Fruit fly (Drosophila melanogaster) whole organism, embryonic: Measurements from ENCODE around the gene Fmr1.

Experiments used
- BEAF-32 ChIP-seq: fragments of 200-800 bp; sonication (Bioruptor generic); optimal IDR thresholded peaks from 3 replicates; lab custom pipeline; 2017; ENCODE audit warnings: missing biosample characterization, missing genetic modification characterization, mild to moderate bottlenecking, moderate library complexity, missing genetic modification reagents
- CG10366 ChIP-seq: fragments of 200-800 bp; sonication (Bioruptor generic); IDR thresholded peaks from 2 replicates; pipeline ENCODE4 v1.3.6; 2022; ENCODE audit warnings: missing biosample characterization, missing genetic modification characterization
- CG10959 ChIP-seq: fragments of 200-800 bp; sonication (Bioruptor generic); IDR thresholded peaks from 2 replicates; pipeline ENCODE4 v1.3.6; 2022; ENCODE audit warnings: missing biosample characterization, missing genetic modification characterization
- CG10979 ChIP-seq: fragments of 200-800 bp; sonication (Bioruptor generic); optimal IDR thresholded peaks from 2 replicates; lab custom pipeline; 2018; ENCODE audit warnings: missing biosample characterization, mild to moderate bottlenecking, missing genetic modification characterization, moderate library complexity
- CG11398 ChIP-seq: fragments of 200-800 bp; sonication (Bioruptor generic); optimal IDR thresholded peaks from 2 replicates; lab custom pipeline; 2016; ENCODE audit warnings: missing biosample characterization, missing genetic modification characterization
- CG14441 ChIP-seq: fragments of 200-800 bp; sonication (Bioruptor generic); IDR thresholded peaks from 2 replicates; pipeline ENCODE4 v1.3.6; 2022; ENCODE audit warnings: missing biosample characterization, missing genetic modification characterization
- CG1529 ChIP-seq: fragments of 200-800 bp; sonication (Bioruptor generic); optimal IDR thresholded peaks from 3 replicates; lab custom pipeline; 2018; ENCODE audit warnings: missing biosample characterization, missing genetic modification characterization
- CG15696 ChIP-seq: fragments of 200-800 bp; sonication (Bioruptor generic); optimal IDR thresholded peaks from 2 replicates; lab custom pipeline; 2019; ENCODE audit warnings: missing biosample characterization, mild to moderate bottlenecking, missing genetic modification characterization, moderate library complexity
- CG17829 ChIP-seq: fragments of 200-800 bp; optimal IDR thresholded peaks from 2 replicates; lab custom pipeline; 2019; ENCODE audit warnings: missing biosample characterization, mild to moderate bottlenecking, missing genetic modification characterization, moderate library complexity
- CG17912 ChIP-seq: fragments of 200-800 bp; sonication (Bioruptor generic); optimal IDR thresholded peaks from 2 replicates; lab custom pipeline; 2018; ENCODE audit warnings: missing biosample characterization, mild to moderate bottlenecking, missing genetic modification characterization
- CG18011 ChIP-seq: fragments of 200-800 bp; sonication (Bioruptor generic); optimal IDR thresholded peaks from 2 replicates; lab custom pipeline; 2017; ENCODE audit warnings: missing biosample characterization, missing genetic modification characterization, mild to moderate bottlenecking, moderate library complexity, missing genotype
- CG18476 ChIP-seq: fragments of 200-800 bp; sonication (Bioruptor generic); optimal IDR thresholded peaks from 2 replicates; lab custom pipeline; 2016; ENCODE audit warnings: missing biosample characterization, mild to moderate bottlenecking, missing genetic modification characterization
- CG2120 ChIP-seq: fragments of 200-800 bp; sonication (Bioruptor generic); optimal IDR thresholded peaks from 3 replicates; lab custom pipeline; 2016; ENCODE audit warnings: missing biosample characterization, missing genetic modification characterization
- CG34376 ChIP-seq: fragments of 200-800 bp; sonication (Bioruptor generic); optimal IDR thresholded peaks from 2 replicates; lab custom pipeline; 2018; ENCODE audit warnings: missing biosample characterization, mild to moderate bottlenecking, missing genetic modification characterization
- CG4328 ChIP-seq: fragments of 200-800 bp; sonication (Bioruptor generic); optimal IDR thresholded peaks from 3 replicates; lab custom pipeline; 2017; ENCODE audit warnings: missing biosample characterization, missing genetic modification reagents, missing genetic modification characterization
- CG4404 ChIP-seq: fragments of 200-800 bp; sonication (Bioruptor generic); IDR thresholded peaks from 2 replicates; pipeline ENCODE4 v1.3.6; 2022; ENCODE audit warnings: missing biosample characterization, missing genetic modification characterization
- CG4424 ChIP-seq: fragments of 200-800 bp; sonication (Bioruptor generic); optimal IDR thresholded peaks from 3 replicates; lab custom pipeline; 2016; ENCODE audit warnings: missing biosample characterization, missing genetic modification characterization
- CG5180 ChIP-seq: fragments of 200-800 bp; sonication (Bioruptor generic); optimal IDR thresholded peaks from 3 replicates; lab custom pipeline; 2017; ENCODE audit warnings: missing biosample characterization, missing genetic modification characterization, mild to moderate bottlenecking, moderate library complexity, missing genetic modification reagents
- CG6175 ChIP-seq: fragments of 200-800 bp; sonication (Bioruptor generic); IDR thresholded peaks from 3 replicates; pipeline ENCODE4 v1.3.6; 2022; ENCODE audit warnings: missing biosample characterization, missing genetic modification characterization
- CG7745 ChIP-seq: fragments of 200-800 bp; sonication (Bioruptor generic); optimal IDR thresholded peaks from 2 replicates; lab custom pipeline; 2018; ENCODE audit warnings: missing biosample characterization, mild to moderate bottlenecking, missing genetic modification characterization, moderate library complexity
- CG8281 ChIP-seq: fragments of 200-800 bp; sonication (Bioruptor generic); optimal IDR thresholded peaks from 2 replicates; lab custom pipeline; 2018; ENCODE audit warnings: missing biosample characterization, mild to moderate bottlenecking, missing genetic modification characterization, moderate library complexity
- Deaf1 ChIP-seq: fragments of 200-800 bp; optimal IDR thresholded peaks from 3 replicates; lab custom pipeline; 2019; ENCODE audit warnings: missing biosample characterization, mild to moderate bottlenecking, missing genetic modification characterization, moderate library complexity
- Drgx ChIP-seq: fragments of 200-800 bp; sonication (Bioruptor generic); IDR thresholded peaks from 2 replicates; pipeline ENCODE4 v1.3.6; 2022; ENCODE audit warnings: missing biosample characterization, missing genetic modification characterization
- Ets65A ChIP-seq: fragments of 200-800 bp; sonication (Bioruptor generic); peaks from one replicate; lab custom pipeline; 2016; ENCODE audit warnings: missing biosample characterization, missing genetic modification characterization
- Fer3 ChIP-seq: fragments of 200-800 bp; sonication (Bioruptor generic); optimal IDR thresholded peaks from 2 replicates; lab custom pipeline; 2018; ENCODE audit warnings: missing biosample characterization, mild to moderate bottlenecking, missing genetic modification characterization, moderate library complexity
- GATAe ChIP-seq: fragments of 200-800 bp; sonication (Bioruptor generic); conservative IDR thresholded peaks from 2 replicates; pipeline ENCODE4 v1.3.6; 2022; ENCODE audit warnings: missing biosample characterization, missing genetic modification characterization
- Hmx ChIP-seq: fragments of 200-800 bp; sonication (Bioruptor generic); optimal IDR thresholded peaks from 2 replicates; lab custom pipeline; 2016; ENCODE audit warnings: missing biosample characterization, missing genetic modification characterization
- Mad ChIP-seq: fragments of 200-800 bp; sonication (Bioruptor generic); optimal IDR thresholded peaks from 2 replicates; lab custom pipeline; 2016; ENCODE audit warnings: missing biosample characterization, missing genetic modification characterization
- Meics ChIP-seq: fragments of 200-800 bp; sonication (Bioruptor generic); optimal IDR thresholded peaks from 2 replicates; lab custom pipeline; 2017; ENCODE audit warnings: missing biosample characterization, mild to moderate bottlenecking, missing genetic modification characterization
- NC2α ChIP-seq: fragments of 200-800 bp; sonication (Bioruptor generic); optimal IDR thresholded peaks from 2 replicates; lab custom pipeline; 2016; ENCODE audit warnings: missing biosample characterization, missing genetic modification characterization
- Opbp ChIP-seq: fragments of 200-800 bp; sonication (Bioruptor generic); IDR thresholded peaks from 3 replicates; pipeline ENCODE4 v1.3.6; 2022; ENCODE audit warnings: missing biosample characterization, missing genetic modification characterization; ENCODE audit not compliant: partially characterized antibody
- Scr ChIP-seq: fragments of 200-800 bp; sonication (Bioruptor generic); IDR thresholded peaks from 2 replicates; pipeline ENCODE4 v1.3.6; 2022; ENCODE audit warnings: missing biosample characterization, missing genetic modification characterization; ENCODE audit not compliant: partially characterized antibody
- Sin3A ChIP-seq: fragments of >200 bp; optimal IDR thresholded peaks from 2 replicates; lab custom pipeline; 2018
- Ssrp ChIP-seq: fragments of 200-800 bp; sonication (Bioruptor generic); optimal IDR thresholded peaks from 2 replicates; lab custom pipeline; 2018; ENCODE audit warnings: missing biosample characterization, mild to moderate bottlenecking, missing genetic modification characterization, moderate library complexity
- Xbp1 ChIP-seq: fragments of 200-800 bp; sonication (Bioruptor generic); optimal IDR thresholded peaks from 3 replicates; lab custom pipeline; 2016; ENCODE audit warnings: missing biosample characterization, mild to moderate bottlenecking, missing genetic modification characterization
- br ChIP-seq: fragments of >200 bp; optimal IDR thresholded peaks from 2 replicates; lab custom pipeline; 2017
- chm ChIP-seq: fragments of 200-800 bp; sonication (Bioruptor generic); IDR thresholded peaks from 2 replicates; pipeline ENCODE4 v1.3.6; 2022; ENCODE audit warnings: missing biosample characterization, missing genetic modification characterization
- danr ChIP-seq: fragments of 200-800 bp; sonication (Bioruptor generic); IDR thresholded peaks from 2 replicates; pipeline ENCODE4 v1.3.6; 2022; ENCODE audit warnings: missing biosample characterization, missing genetic modification characterization
- disco-r ChIP-seq: fragments of 200-800 bp; sonication (Bioruptor generic); optimal IDR thresholded peaks from 2 replicates; lab custom pipeline; 2016; ENCODE audit warnings: missing biosample characterization, missing genetic modification characterization
- dm ChIP-seq: fragments of 200-800 bp; sonication (Bioruptor generic); optimal IDR thresholded peaks from 3 replicates; lab custom pipeline; 2016; ENCODE audit warnings: missing biosample characterization, missing genetic modification characterization
- exex ChIP-seq: fragments of 200-800 bp; sonication (Bioruptor generic); optimal IDR thresholded peaks from 4 replicates; lab custom pipeline; 2018; ENCODE audit warnings: missing biosample characterization, mild to moderate bottlenecking, missing genetic modification characterization, moderate library complexity
- ftz-f1 ChIP-seq: fragments of 200-800 bp; sonication (Bioruptor generic); optimal IDR thresholded peaks from 2 replicates; lab custom pipeline; 2016; ENCODE audit warnings: missing biosample characterization, missing genetic modification characterization
- gfzf ChIP-seq: fragments of 200-800 bp; sonication (Bioruptor generic); optimal IDR thresholded peaks from 2 replicates; lab custom pipeline; 2016; ENCODE audit warnings: missing biosample characterization, mild to moderate bottlenecking, missing genetic modification characterization, moderate library complexity
- grn ChIP-seq: fragments of 200-800 bp; sonication (Bioruptor generic); optimal IDR thresholded peaks from 3 replicates; lab custom pipeline; 2017; ENCODE audit warnings: missing biosample characterization, missing genetic modification characterization
- hkb ChIP-seq, 2 experiments: fragments of 200-800 bp in 1 of 2; fragments of >200 bp in 1 of 2; sonication (Bioruptor generic) in 1 of 2; IDR thresholded peaks in 1 of 2; optimal IDR thresholded peaks in 1 of 2; 2 replicates each; pipeline versions ENCODE4 v1.3.6 to Lab custom; 2017 to 2022; ENCODE audit warnings: missing biosample characterization in 1 of 2, missing genetic modification characterization in 1 of 2
- pros ChIP-seq: fragments of 200-800 bp; sonication (Bioruptor generic); optimal IDR thresholded peaks from 3 replicates; lab custom pipeline; 2019; ENCODE audit warnings: missing biosample characterization, mild to moderate bottlenecking, missing genetic modification characterization, moderate library complexity
- rib ChIP-seq: fragments of 200-800 bp; sonication (Bioruptor generic); IDR thresholded peaks from 2 replicates; pipeline ENCODE4 v1.3.6; 2022; ENCODE audit warnings: missing biosample characterization, missing genetic modification characterization
- sens-2 ChIP-seq: fragments of 200-800 bp; sonication (Bioruptor generic); IDR thresholded peaks from 2 replicates; pipeline ENCODE4 v1.3.6; 2022; ENCODE audit warnings: missing biosample characterization, missing genetic modification characterization
- slou ChIP-seq: fragments of 200-800 bp; sonication (Bioruptor generic); optimal IDR thresholded peaks from 3 replicates; lab custom pipeline; 2016; ENCODE audit warnings: missing biosample characterization, missing genetic modification characterization
- slp2 ChIP-seq: fragments of 200-800 bp; sonication (Bioruptor generic); optimal IDR thresholded peaks from 2 replicates; lab custom pipeline; 2016; ENCODE audit warnings: missing biosample characterization, missing genetic modification characterization
- tgo ChIP-seq: fragments of 200-800 bp; sonication (Bioruptor generic); IDR thresholded peaks from 3 replicates; pipeline ENCODE4 v1.3.6; 2022; ENCODE audit warnings: missing biosample characterization, missing genetic modification characterization

Gene Fmr1

dm6 chr3R:10059358-10059757 is 50.6 kb downstream of the Fmr1 start:
- TF ChIP-seq grn (peak; percentile 68), slp2 (no peak), CG8281 (tag; lab: Kevin White, UChicago) (peak; percentile 47), exex (tag; lab: Kevin White, UChicago) (peak; percentile 96), CG34376 (GFP tag; lab: Kevin White, UChicago) (peak; percentile 75)

DNA sequence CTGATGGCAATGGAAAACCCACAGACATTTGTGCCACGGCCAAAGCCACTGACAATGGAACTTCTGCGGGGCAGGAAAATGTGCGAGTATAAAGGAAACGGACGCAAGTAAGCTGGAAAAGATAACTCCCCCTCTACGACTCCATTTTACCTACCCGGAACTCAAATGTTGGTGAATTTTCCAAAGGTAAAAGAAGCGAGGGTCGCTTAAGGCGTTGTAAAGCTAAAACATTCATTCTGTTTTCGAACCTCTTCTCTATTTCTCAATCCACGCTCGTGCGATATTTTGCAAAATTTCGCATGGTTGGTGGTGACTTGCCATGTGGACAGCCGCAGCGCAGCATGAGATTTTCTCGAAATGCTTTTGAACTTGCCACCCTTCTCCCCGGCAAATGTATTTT is 53.3 kb downstream of the Fmr1 start:
- TF ChIP-seq CG14441 (GFP tag; lab: Robert Waterston, UW) (no peak), tgo (GFP tag; lab: Robert Waterston, UW) (no peak), Opbp (no peak), BEAF-32 (GFP tag; lab: Kevin White, UChicago) (no peak), CG6175 (no peak), sens-2 (GFP tag; lab: Robert Waterston, UW) (no peak), Sin3A (lab: Kevin White, UChicago) (no peak), br (lab: Kevin White, UChicago) (no peak), Mad (GFP tag; lab: Kevin White, UChicago) (no peak), hkb (optimal IDR thresholded peaks at IDR 0.05; lab: Kevin White, UChicago) (peak; percentile 65), hkb (GFP tag; IDR thresholded peaks at IDR 0.05; lab: Robert Waterston, UW) (no peak), CG1529 (GFP tag; lab: Kevin White, UChicago) (no peak), Drgx (no peak), chm (GFP tag; lab: Robert Waterston, UW) (no peak), CG4424 (GFP tag; lab: Kevin White, UChicago) (no peak), pros (GFP tag; lab: Kevin White, UChicago) (peak; percentile 56), CG10366 (GFP tag; lab: Robert Waterston, UW) (no peak), CG7745 (tag; lab: Kevin White, UChicago) (no peak), CG10979 (no peak), NC2α (GFP tag; lab: Kevin White, UChicago) (no peak), CG18476 (peak; percentile 86), CG10959 (GFP tag; lab: Robert Waterston, UW) (0 out of 2 replicates have a peak, but pooled peaks have one; percentile 8), CG17912 (GFP tag; lab: Kevin White, UChicago) (no peak), CG17829 (tag; lab: Kevin White, UChicago) (no peak), Fer3 (no peak), CG4404 (no peak), CG4328 (GFP tag; lab: Kevin White, UChicago) (no peak), Ets65A (GFP tag; lab: Kevin White, UChicago) (no peak), CG2120 (GFP tag; lab: Kevin White, UChicago) (no peak), Xbp1 (GFP tag; lab: Kevin White, UChicago) (no peak), danr (GFP tag; lab: Robert Waterston, UW) (no peak), gfzf (GFP tag; lab: Kevin White, UChicago) (no peak), slou (GFP tag; lab: Kevin White, UChicago) (no peak), ftz-f1 (GFP tag; lab: Kevin White, UChicago) (no peak), Ssrp (no peak), CG11398 (GFP tag; lab: Kevin White, UChicago) (no peak)

DNA sequence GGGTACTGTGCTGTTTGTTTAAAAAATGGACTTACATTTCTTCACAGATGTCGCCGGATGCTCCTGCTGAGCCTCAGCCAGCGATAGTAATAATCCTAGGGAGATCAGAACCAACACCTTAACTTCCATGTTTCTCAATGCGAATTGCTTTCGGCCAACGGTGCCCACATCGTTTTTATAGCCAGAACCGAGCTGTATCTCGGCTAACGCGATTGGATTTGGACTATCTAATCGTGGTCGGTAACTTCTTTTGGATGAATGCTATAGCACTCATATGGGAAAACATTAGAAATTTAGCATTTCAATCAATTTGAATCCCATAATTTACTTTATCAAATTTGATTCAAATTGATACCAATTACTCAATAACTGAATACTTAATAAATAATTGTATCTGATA is 54.0 kb downstream of the Fmr1 start, which contains the start of gene Npc2d:
Gene Npc2d (minus strand): TSS at position 133 of the 400 bp plus-strand sequence.
- TF ChIP-seq Hmx (no peak), grn (no peak), rib (GFP tag; lab: Robert Waterston, UW) (no peak), Scr (no peak), CG15696 (tag; lab: Kevin White, UChicago) (no peak), Meics (GFP tag; lab: Kevin White, UChicago) (no peak), CG5180 (GFP tag; lab: Kevin White, UChicago) (no peak), Deaf1 (tag; lab: Kevin White, UChicago) (peak; percentile 57), dm (GFP tag; lab: Kevin White, UChicago) (no peak), GATAe (GFP tag; lab: Robert Waterston, UW) (peak; percentile 44; the same call in 1 of the 2 replicates), CG18011 (peak; percentile 81), exex (tag; lab: Kevin White, UChicago) (peak; percentile 24), disco-r (no peak)
